Worm (Caenorhabditis elegans) whole organism, young adult: ENCODE results near the gene F42G4.7.

Experiments
- F37B4.10 ChIP-seq: fragments of 200-800 bp; sonication (Bioruptor generic); IDR thresholded peaks from 2 replicates; pipeline ENCODE4 v1.3.6; 2022; ENCODE audit warnings: missing genetic modification characterization, missing compliant biosample characterization
- F57C9.4 ChIP-seq: sonication (generic microtip); optimal IDR thresholded peaks from 2 replicates; lab custom pipeline; 2017; ENCODE audit warnings: mild to moderate bottlenecking, missing genetic modification characterization, missing compliant biosample characterization
- T26A5.8 ChIP-seq: sonication (generic microtip); optimal IDR thresholded peaks from 2 replicates; lab custom pipeline; 2016; ENCODE audit warnings: missing genetic modification characterization, missing compliant biosample characterization
- Y95B8A.8 ChIP-seq: fragments of 200-800 bp; sonication (Bioruptor generic); IDR thresholded peaks from 2 replicates; pipeline ENCODE4 v1.3.6; 2022; ENCODE audit warnings: missing genetic modification reagents, missing genetic modification characterization, missing compliant biosample characterization
- akir-1 ChIP-seq: fragments of 200-800 bp; sonication (Bioruptor generic); optimal IDR thresholded peaks from 2 replicates; lab custom pipeline; 2018; ENCODE audit warnings: mild to moderate bottlenecking, missing genetic modification characterization, moderate library complexity, missing compliant biosample characterization
- aptf-3 ChIP-seq: fragments of 200-800 bp; sonication (Bioruptor generic); IDR thresholded peaks from 2 replicates; pipeline ENCODE4 v1.3.6; 2022; ENCODE audit warnings: missing genetic modification characterization, missing compliant biosample characterization
- atf-7 ChIP-seq: sonication (generic microtip); optimal IDR thresholded peaks from 2 replicates; lab custom pipeline; 2017; ENCODE audit warnings: mild to moderate bottlenecking, missing genetic modification characterization, missing compliant biosample characterization
- cebp-1 ChIP-seq, 2 experiments: fragments of 200-800 bp in 1 of 2; sonication (Bioruptor generic) in 1 of 2; sonication (generic microtip) in 1 of 2; IDR thresholded peaks in 1 of 2; optimal IDR thresholded peaks in 1 of 2; 2 replicates each; pipeline versions ENCODE4 v1.3.6 to Lab custom; 2017 to 2022; ENCODE audit warnings: missing compliant biosample characterization in 2 of 2, missing genetic modification characterization in 2 of 2, mild to moderate bottlenecking in 1 of 2, missing genetic modification reagents in 1 of 2, moderate library complexity in 1 of 2
- ceh-58 ChIP-seq: fragments of 200-800 bp; sonication (Bioruptor generic); IDR thresholded peaks from 2 replicates; pipeline ENCODE4 v1.3.6; 2022; ENCODE audit warnings: missing genetic modification characterization, missing compliant biosample characterization
- dox-1 ChIP-seq: fragments of 200-800 bp; sonication (Bioruptor generic); IDR thresholded peaks from 2 replicates; pipeline ENCODE4 v1.3.6; 2022; ENCODE audit warnings: missing genetic modification reagents, missing genetic modification characterization, missing compliant biosample characterization
- dpff-1 ChIP-seq: sonication (generic microtip); optimal IDR thresholded peaks from 2 replicates; lab custom pipeline; 2017; ENCODE audit warnings: mild to moderate bottlenecking, missing genetic modification characterization, missing compliant biosample characterization
- dpl-1 ChIP-seq: fragments of 150-350 bp; optimal IDR thresholded peaks from 2 replicates; lab custom pipeline; 2014; ENCODE audit warnings: missing biosample characterization, missing genetic modification reagents, missing genetic modification characterization
- fkh-3 ChIP-seq: sonication (generic microtip); optimal IDR thresholded peaks from 2 replicates; lab custom pipeline; 2016; ENCODE audit warnings: mild to moderate bottlenecking, missing genetic modification characterization, missing compliant biosample characterization
- gei-17 ChIP-seq: fragments of 200-800 bp; sonication (Bioruptor generic); optimal IDR thresholded peaks from 2 replicates; lab custom pipeline; 2018; ENCODE audit warnings: mild to moderate bottlenecking, missing genetic modification characterization, missing compliant biosample characterization
- hmg-1.2 ChIP-seq: fragments of 200-800 bp; sonication (Bioruptor generic); IDR thresholded peaks from 2 replicates; pipeline ENCODE4 v1.3.6; 2022; ENCODE audit warnings: missing genetic modification reagents, missing genetic modification characterization, missing compliant biosample characterization
- hrde-1 ChIP-seq: sonication (generic microtip); optimal IDR thresholded peaks from 2 replicates; lab custom pipeline; 2016; ENCODE audit warnings: missing genetic modification characterization, mild to moderate bottlenecking, missing compliant biosample characterization, moderate library complexity, missing genotype, missing genetic modification reagents, borderline replicate concordance
- hsf-1 ChIP-seq: fragments of 200-800 bp; sonication (Bioruptor generic); IDR thresholded peaks from 2 replicates; pipeline ENCODE4 v1.3.6; 2022; ENCODE audit warnings: missing genetic modification reagents, missing genetic modification characterization, missing compliant biosample characterization
- let-607 ChIP-seq, 2 experiments: fragments of 200-800 bp in 1 of 2; sonication (Bioruptor generic) in 1 of 2; sonication (generic microtip) in 1 of 2; optimal IDR thresholded peaks; 2 replicates each; lab custom pipeline; 2016 to 2018; ENCODE audit warnings: mild to moderate bottlenecking in 2 of 2, missing compliant biosample characterization in 2 of 2, missing genetic modification characterization in 2 of 2, moderate library complexity in 2 of 2, missing genotype in 1 of 2
- lir-1 ChIP-seq: fragments of 200-800 bp; sonication (Bioruptor generic); conservative IDR thresholded peaks from 2 replicates; pipeline ENCODE4 v1.3.6; 2022; ENCODE audit warnings: missing genetic modification reagents, missing genetic modification characterization, missing compliant biosample characterization
- madf-10 ChIP-seq: sonication (generic microtip); optimal IDR thresholded peaks from 2 replicates; lab custom pipeline; 2016; ENCODE audit warnings: mild to moderate bottlenecking, missing genetic modification characterization, missing compliant biosample characterization
- madf-3 ChIP-seq: fragments of 200-800 bp; sonication (Bioruptor generic); IDR thresholded peaks from 2 replicates; pipeline ENCODE4 v1.3.6; 2022; ENCODE audit warnings: missing genetic modification reagents, missing genetic modification characterization, missing compliant biosample characterization
- mes-4 ChIP-seq: sonication (generic microtip); optimal IDR thresholded peaks from 2 replicates; lab custom pipeline; 2016; ENCODE audit warnings: missing genotype, missing genetic modification characterization, missing compliant biosample characterization
- nhr-27 ChIP-seq: fragments of 200-800 bp; sonication (Bioruptor generic); optimal IDR thresholded peaks from 2 replicates; lab custom pipeline; 2018; ENCODE audit warnings: mild to moderate bottlenecking, missing genetic modification characterization, moderate library complexity, missing compliant biosample characterization
- nhr-80 ChIP-seq: sonication (generic microtip); optimal IDR thresholded peaks from 2 replicates; lab custom pipeline; 2016; ENCODE audit warnings: missing genetic modification characterization, missing compliant biosample characterization
- sdz-38 ChIP-seq: sonication (generic microtip); optimal IDR thresholded peaks from 2 replicates; lab custom pipeline; 2016; ENCODE audit warnings: missing genotype, missing genetic modification characterization, missing compliant biosample characterization
- snpc-1.3 ChIP-seq: sonication (generic microtip); optimal IDR thresholded peaks from 2 replicates; lab custom pipeline; 2017; ENCODE audit warnings: missing genetic modification characterization, mild to moderate bottlenecking, missing compliant biosample characterization, antibody characterized with exemption, moderate library complexity, missing genotype, missing genetic modification reagents; ENCODE audit not compliant: insufficient read depth
- tbp1 ChIP-seq: fragments of 200-800 bp; sonication (Bioruptor generic); optimal IDR thresholded peaks from 2 replicates; lab custom pipeline; 2018; ENCODE audit warnings: mild to moderate bottlenecking, missing genetic modification characterization, missing compliant biosample characterization
- xnd-1 ChIP-seq: sonication (generic microtip); optimal IDR thresholded peaks from 2 replicates; lab custom pipeline; 2016; ENCODE audit warnings: missing genotype, missing genetic modification reagents, missing genetic modification characterization, missing compliant biosample characterization
- zfh-2 ChIP-seq: fragments of 200-800 bp; sonication (Bioruptor generic); conservative IDR thresholded peaks from 2 replicates; pipeline ENCODE4 v1.3.6; 2022; ENCODE audit warnings: missing genetic modification reagents, missing genetic modification characterization, missing compliant biosample characterization
- ztf-6 ChIP-seq: fragments of 200-800 bp; sonication (Bioruptor generic); IDR thresholded peaks from 2 replicates; pipeline ENCODE4 v1.3.6; 2022; ENCODE audit warnings: missing genetic modification reagents, missing genetic modification characterization, missing compliant biosample characterization

Gene F42G4.7

DNA sequence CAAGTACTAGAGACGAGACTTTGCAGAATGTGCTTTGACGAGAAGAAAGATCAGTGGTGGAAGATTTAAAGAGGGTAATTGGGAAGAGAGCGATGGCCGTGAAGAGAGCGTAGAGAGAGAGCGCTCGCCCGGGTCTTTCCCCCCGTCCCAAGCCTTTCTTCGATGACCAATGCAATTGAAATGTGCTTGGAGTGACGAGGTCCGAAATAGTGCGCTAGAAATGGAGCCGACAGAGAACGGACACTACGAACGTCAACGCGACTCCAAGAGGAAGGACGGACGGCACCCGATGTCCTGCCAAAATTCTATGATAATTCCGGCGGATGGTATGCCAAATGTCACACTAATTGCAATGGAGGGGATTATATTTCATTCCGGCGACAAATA lies 17.0 kb downstream of the F42G4.7 start (continued):
- no peak for TF ChIP-seq snpc-1.3 (tag; lab: Kevin White, UChicago)
- TF ChIP-seq F57C9.4, result no peak
- no peak for TF ChIP-seq dpl-1 (GFP tag; lab: Kevin White, UChicago)
- TF ChIP-seq zfh-2, result peak; percentile 61; the same call in 1 of the 2 replicates
- TF ChIP-seq atf-7 (tag; lab: Kevin White, UChicago), result no peak
- TF ChIP-seq dpff-1 (tag; lab: Kevin White, UChicago), result no peak
- TF ChIP-seq mes-4, result no peak
- TF ChIP-seq hrde-1, result no peak
- TF ChIP-seq sdz-38 (tag; lab: Kevin White, UChicago), result no peak
- no peak for TF ChIP-seq F37B4.10
- no peak for TF ChIP-seq Y95B8A.8 (GFP tag; lab: Robert Waterston, UW)
- TF ChIP-seq xnd-1 (tag; lab: Kevin White, UChicago), result no peak
- TF ChIP-seq ceh-58 (GFP tag; lab: Robert Waterston, UW), result no peak
- no peak for TF ChIP-seq lir-1 (GFP tag; lab: Robert Waterston, UW)

DNA sequence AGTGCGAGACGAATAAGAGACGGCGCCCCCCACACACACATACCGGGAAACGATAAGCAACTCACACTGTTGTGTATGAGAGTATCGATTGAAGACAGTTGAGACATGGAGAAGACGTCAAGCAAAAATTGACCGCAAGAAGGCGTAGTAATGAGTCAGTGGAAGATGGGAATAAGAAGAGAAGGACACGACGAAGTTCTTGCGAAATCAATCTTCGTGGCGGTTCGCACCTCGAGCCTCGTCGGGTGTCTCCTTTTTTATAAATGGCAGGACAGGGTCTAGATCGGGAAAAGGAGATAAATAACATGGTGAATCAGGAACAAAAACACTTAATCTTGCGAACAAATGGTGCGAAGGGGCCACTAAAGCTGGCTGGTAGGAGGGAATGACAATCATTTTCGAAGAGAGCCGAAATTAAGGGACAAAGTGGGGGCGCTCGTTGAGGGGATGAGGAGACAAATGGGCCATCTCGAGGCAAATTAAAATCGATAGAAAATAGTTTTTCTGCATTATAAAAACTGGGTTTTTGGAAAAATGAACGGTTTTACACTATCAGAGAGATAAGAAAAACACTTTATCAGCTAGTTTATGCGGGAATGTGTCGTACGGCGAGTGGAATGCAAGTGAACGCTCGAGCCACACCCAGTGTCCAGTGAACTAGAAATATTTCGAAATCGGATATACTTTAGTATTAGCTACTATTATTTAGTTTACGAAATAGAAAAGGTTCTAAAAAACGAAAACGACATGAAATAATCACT lies 17.6 kb downstream of the F42G4.7 start:
- no peak for TF ChIP-seq akir-1 (GFP tag; lab: Kevin White, UChicago)
- no peak for TF ChIP-seq let-607 (tag; optimal IDR thresholded peaks at IDR 0.05; lab: Kevin White, UChicago)
- TF ChIP-seq dox-1 (GFP tag; lab: Robert Waterston, UW), result 0 out of 2 replicates have a peak, but pooled peaks have one; percentile 1
- TF ChIP-seq hsf-1 (GFP tag; lab: Robert Waterston, UW), result no peak
- no peak for TF ChIP-seq T26A5.8 (tag; lab: Kevin White, UChicago)
- no peak for TF ChIP-seq madf-10
- no peak for TF ChIP-seq tbp1 (GFP tag; lab: Kevin White, UChicago)
- TF ChIP-seq cebp-1 (GFP tag; IDR thresholded peaks at IDR 0.05; lab: Robert Waterston, UW), result no peak
- TF ChIP-seq cebp-1 (tag; optimal IDR thresholded peaks at IDR 0.05; lab: Kevin White, UChicago), result peak; percentile 64
- no peak for TF ChIP-seq nhr-27 (tag; lab: Kevin White, UChicago)
- no peak for TF ChIP-seq madf-3 (GFP tag; lab: Robert Waterston, UW)
- TF ChIP-seq mes-4, result no peak

DNA sequence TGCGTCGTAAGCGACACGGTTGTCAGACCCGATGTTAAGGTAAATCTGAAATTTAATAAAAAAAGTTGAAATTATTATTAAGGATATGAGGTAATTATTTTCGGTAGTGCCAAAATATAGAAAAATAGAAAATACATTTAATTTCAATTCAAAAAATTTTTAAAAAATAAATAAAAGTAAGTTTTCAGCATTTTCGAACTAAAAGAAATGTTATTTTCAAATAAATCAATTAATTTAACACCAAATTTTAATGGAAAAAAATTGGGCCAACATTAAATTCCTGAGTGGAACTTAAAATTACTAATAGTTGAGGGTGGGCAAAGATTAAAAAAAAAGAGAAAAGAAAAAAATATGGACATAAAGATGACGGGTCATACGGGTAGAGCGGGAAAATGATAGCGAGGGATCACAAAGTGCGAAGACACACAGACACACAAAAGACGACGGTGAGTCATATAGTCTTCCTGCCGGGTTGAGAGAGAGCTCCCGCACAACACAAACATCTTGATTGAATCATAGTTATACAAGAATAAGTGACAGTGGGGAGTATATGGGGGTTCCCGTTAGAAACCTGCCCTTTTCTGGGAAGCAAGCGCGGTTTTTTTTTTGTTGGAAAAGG lies 21.2 kb downstream of the F42G4.7 start, which contains the start of gene max-2:
max-2 (minus strand) TSS at position 51 of the 619 bp plus-strand sequence.
- TF ChIP-seq fkh-3 (tag; lab: Kevin White, UChicago), result no peak
- TF ChIP-seq ztf-6 (GFP tag; lab: Robert Waterston, UW), result no peak
- TF ChIP-seq atf-7 (tag; lab: Kevin White, UChicago), result no peak
- TF ChIP-seq F37B4.10, result no peak
- peak; percentile 34; the same call in 1 of the 2 replicates for TF ChIP-seq hmg-1.2
- no peak for TF ChIP-seq aptf-3 (GFP tag; lab: Robert Waterston, UW)
- peak; percentile 66 for TF ChIP-seq nhr-80 (tag; lab: Kevin White, UChicago)
- TF ChIP-seq dox-1 (GFP tag; lab: Robert Waterston, UW), result peak; percentile 33; the same call in 1 of the 2 replicates
- no peak for TF ChIP-seq cebp-1 (GFP tag; IDR thresholded peaks at IDR 0.05; lab: Robert Waterston, UW)
- TF ChIP-seq cebp-1 (tag; optimal IDR thresholded peaks at IDR 0.05; lab: Kevin White, UChicago), result peak; percentile 27

DNA sequence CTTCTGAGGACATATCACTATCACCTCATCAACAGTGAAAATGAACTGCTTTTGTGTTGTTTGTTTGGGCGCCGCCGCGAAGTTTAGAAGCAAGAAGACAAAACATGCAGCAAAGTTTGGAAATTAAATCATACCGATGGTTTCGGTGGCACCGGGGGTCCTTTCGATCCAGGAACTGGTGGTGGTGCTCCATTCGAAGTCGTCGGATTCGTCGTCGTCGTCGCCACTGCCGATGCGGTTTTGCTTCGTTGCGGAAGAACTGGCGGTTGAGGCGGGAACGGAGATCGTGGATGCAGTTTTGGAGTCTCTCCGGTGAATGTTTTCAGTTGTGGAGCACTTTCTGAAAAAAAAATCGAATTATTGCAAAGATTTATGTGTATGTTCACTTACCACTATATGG lies 23.6 kb downstream of the F42G4.7 start:
- no peak for TF ChIP-seq gei-17 (GFP tag; lab: Kevin White, UChicago)
- no peak for TF ChIP-seq hmg-1.2
- TF ChIP-seq zfh-2, result peak; percentile 51; the same call in 1 of the 2 replicates
- TF ChIP-seq F37B4.10, result no peak
